Fruit fly (Drosophila melanogaster) whole organism, embryonic: ENCODE results near the gene CG46440.

Source experiments
- Adf1 ChIP-seq: fragments of 200-800 bp; sonication (Bioruptor generic); IDR thresholded peaks from 2 replicates; pipeline ENCODE4 v1.3.6; 2022; ENCODE audit warnings: missing biosample characterization, missing genetic modification characterization
- CG10267 ChIP-seq: fragments of 200-800 bp; sonication (Bioruptor generic); optimal IDR thresholded peaks from 2 replicates; lab custom pipeline; 2018; ENCODE audit warnings: missing biosample characterization, mild to moderate bottlenecking, missing genetic modification characterization, moderate library complexity
- CG10462 ChIP-seq: fragments of 200-800 bp; sonication (Bioruptor generic); optimal IDR thresholded peaks from 2 replicates; lab custom pipeline; 2016; ENCODE audit warnings: missing biosample characterization, missing genetic modification characterization
- CG11398 ChIP-seq: fragments of 200-800 bp; sonication (Bioruptor generic); optimal IDR thresholded peaks from 2 replicates; lab custom pipeline; 2016; ENCODE audit warnings: missing biosample characterization, missing genetic modification characterization
- CG12391 ChIP-seq: fragments of 200-800 bp; sonication (Bioruptor generic); optimal IDR thresholded peaks from 3 replicates; lab custom pipeline; 2018; ENCODE audit warnings: missing biosample characterization, mild to moderate bottlenecking, missing genetic modification characterization, moderate library complexity
- CG15269 ChIP-seq: fragments of 200-800 bp; sonication (Bioruptor generic); optimal IDR thresholded peaks from 2 replicates; lab custom pipeline; 2018; ENCODE audit warnings: missing biosample characterization, mild to moderate bottlenecking, missing genetic modification characterization, moderate library complexity
- CG15601 ChIP-seq: fragments of 200-800 bp; sonication (Bioruptor generic); optimal IDR thresholded peaks from 3 replicates; lab custom pipeline; 2019; ENCODE audit warnings: missing biosample characterization, mild to moderate bottlenecking, missing genetic modification characterization, moderate library complexity
- CG1603 ChIP-seq: fragments of 200-800 bp; sonication (Bioruptor generic); optimal IDR thresholded peaks from 2 replicates; lab custom pipeline; 2019; ENCODE audit warnings: missing biosample characterization, mild to moderate bottlenecking, missing genetic modification characterization, moderate library complexity
- CG2712 ChIP-seq: fragments of 200-800 bp; optimal IDR thresholded peaks from 3 replicates; lab custom pipeline; 2019; ENCODE audit warnings: missing biosample characterization, mild to moderate bottlenecking, missing genetic modification characterization, moderate library complexity
- CG30020 ChIP-seq: fragments of 200-800 bp; optimal IDR thresholded peaks from 2 replicates; lab custom pipeline; 2019; ENCODE audit warnings: missing biosample characterization, mild to moderate bottlenecking, missing genetic modification characterization, moderate library complexity
- CG31441 ChIP-seq: fragments of 200-800 bp; sonication (Bioruptor generic); IDR thresholded peaks from 2 replicates; pipeline ENCODE4 v1.3.6; 2022; ENCODE audit warnings: missing biosample characterization, missing genetic modification characterization
- CG3838 ChIP-seq: fragments of 200-800 bp; sonication (Bioruptor generic); optimal IDR thresholded peaks from 3 replicates; lab custom pipeline; 2016; ENCODE audit warnings: missing biosample characterization, missing genetic modification characterization
- CG4730 ChIP-seq: fragments of 200-800 bp; sonication (Bioruptor generic); IDR thresholded peaks from 2 replicates; pipeline ENCODE4 v1.3.6; 2022; ENCODE audit warnings: missing biosample characterization, missing genetic modification characterization
- CG6683 ChIP-seq: fragments of 200-800 bp; sonication (Bioruptor generic); optimal IDR thresholded peaks from 2 replicates; lab custom pipeline; 2017; ENCODE audit warnings: missing biosample characterization, mild to moderate bottlenecking, missing genetic modification characterization, missing genetic modification reagents
- CG6791 ChIP-seq: fragments of 200-800 bp; sonication (Bioruptor generic); IDR thresholded peaks from 3 replicates; pipeline ENCODE4 v1.3.6; 2022; ENCODE audit warnings: missing biosample characterization, missing genetic modification characterization; ENCODE audit not compliant: partially characterized antibody
- CG6813 ChIP-seq: fragments of 200-800 bp; sonication (Bioruptor generic); optimal IDR thresholded peaks from 2 replicates; lab custom pipeline; 2017; ENCODE audit warnings: missing biosample characterization, missing genetic modification characterization, mild to moderate bottlenecking, moderate library complexity, missing genetic modification reagents
- CG9817 ChIP-seq: fragments of 200-800 bp; sonication (Bioruptor generic); optimal IDR thresholded peaks from 2 replicates; lab custom pipeline; 2018; ENCODE audit warnings: missing biosample characterization, mild to moderate bottlenecking, missing genetic modification characterization, moderate library complexity
- CG9876 ChIP-seq: fragments of 200-800 bp; sonication (Bioruptor generic); optimal IDR thresholded peaks from 2 replicates; lab custom pipeline; 2016; ENCODE audit warnings: missing biosample characterization, missing genetic modification characterization
- Dll ChIP-seq: fragments of 200-800 bp; sonication (Bioruptor generic); IDR thresholded peaks from 4 replicates; pipeline ENCODE4 v1.3.6; 2022; ENCODE audit warnings: missing biosample characterization, missing genetic modification characterization; ENCODE audit not compliant: partially characterized antibody
- Doc3 ChIP-seq: fragments of 200-800 bp; sonication (Bioruptor generic); IDR thresholded peaks from 3 replicates; pipeline ENCODE4 v1.3.6; 2022; ENCODE audit warnings: missing biosample characterization, missing genetic modification characterization; ENCODE audit not compliant: partially characterized antibody
- Ets97D ChIP-seq: fragments of 200-800 bp; sonication (Bioruptor generic); optimal IDR thresholded peaks from 3 replicates; lab custom pipeline; 2016; ENCODE audit warnings: missing biosample characterization, missing genetic modification characterization
- Fer3 ChIP-seq: fragments of 200-800 bp; sonication (Bioruptor generic); optimal IDR thresholded peaks from 2 replicates; lab custom pipeline; 2018; ENCODE audit warnings: missing biosample characterization, mild to moderate bottlenecking, missing genetic modification characterization, moderate library complexity
- H15 ChIP-seq: fragments of 200-800 bp; sonication (Bioruptor generic); IDR thresholded peaks from 3 replicates; pipeline ENCODE4 v1.3.6; 2022; ENCODE audit warnings: missing biosample characterization, missing genetic modification characterization
- Hmr ChIP-seq: fragments of 200-800 bp; sonication (Bioruptor generic); optimal IDR thresholded peaks from 3 replicates; lab custom pipeline; 2017; ENCODE audit warnings: mild to moderate bottlenecking, missing biosample characterization, missing genetic modification reagents, missing genetic modification characterization
- Hmx ChIP-seq: fragments of 200-800 bp; sonication (Bioruptor generic); optimal IDR thresholded peaks from 2 replicates; lab custom pipeline; 2016; ENCODE audit warnings: missing biosample characterization, missing genetic modification characterization
- Lim3 ChIP-seq: fragments of 200-800 bp; sonication (Bioruptor generic); IDR thresholded peaks from 2 replicates; pipeline ENCODE4 v1.3.6; 2022; ENCODE audit warnings: missing biosample characterization, missing genetic modification characterization
- Mes4 ChIP-seq: fragments of 200-800 bp; sonication (Bioruptor generic); optimal IDR thresholded peaks from 2 replicates; lab custom pipeline; 2016; ENCODE audit warnings: missing biosample characterization, missing genetic modification characterization
- NK7.1 ChIP-seq: fragments of 200-800 bp; sonication (Bioruptor generic); optimal IDR thresholded peaks from 3 replicates; lab custom pipeline; 2016; ENCODE audit warnings: missing biosample characterization, missing genetic modification characterization
- Oaz ChIP-seq: fragments of 200-800 bp; sonication (Bioruptor generic); IDR thresholded peaks from 2 replicates; pipeline ENCODE4 v1.3.6; 2022; ENCODE audit warnings: missing biosample characterization, missing genetic modification characterization
- Optix ChIP-seq: fragments of 200-800 bp; sonication (Bioruptor generic); IDR thresholded peaks from 3 replicates; pipeline ENCODE4 v1.3.6; 2022; ENCODE audit warnings: missing biosample characterization, missing genetic modification characterization
- PHDP ChIP-seq: fragments of 200-800 bp; sonication (Bioruptor generic); optimal IDR thresholded peaks from 3 replicates; lab custom pipeline; 2018; ENCODE audit warnings: missing biosample characterization, mild to moderate bottlenecking, missing genetic modification characterization, moderate library complexity
- Six4 ChIP-seq: fragments of 200-800 bp; sonication (Bioruptor generic); optimal IDR thresholded peaks from 2 replicates; lab custom pipeline; 2016; ENCODE audit warnings: missing biosample characterization, missing genetic modification characterization
- Tbp ChIP-seq: fragments of >200 bp; optimal IDR thresholded peaks from 2 replicates; lab custom pipeline; 2018; ENCODE audit warnings: missing biosample characterization, missing genetic modification characterization
- ab ChIP-seq: fragments of 200-800 bp; sonication (Bioruptor generic); optimal IDR thresholded peaks from 2 replicates; lab custom pipeline; 2016; ENCODE audit warnings: missing biosample characterization, missing genetic modification characterization
- ac ChIP-seq: fragments of 200-800 bp; sonication (Bioruptor generic); optimal IDR thresholded peaks from 3 replicates; lab custom pipeline; 2017; ENCODE audit warnings: missing biosample characterization, mild to moderate bottlenecking, missing genetic modification characterization
- amos ChIP-seq: fragments of 200-800 bp; sonication (Bioruptor generic); IDR thresholded peaks from 2 replicates; pipeline ENCODE4 v1.3.6; 2022; ENCODE audit warnings: missing biosample characterization, missing genetic modification characterization; ENCODE audit not compliant: partially characterized antibody
- bbx ChIP-seq: fragments of 200-800 bp; sonication (Bioruptor generic); IDR thresholded peaks from 2 replicates; pipeline ENCODE4 v1.3.6; 2022; ENCODE audit warnings: missing biosample characterization, missing genetic modification characterization; ENCODE audit not compliant: partially characterized antibody
- bowl ChIP-seq: fragments of 200-800 bp; sonication (Bioruptor generic); IDR thresholded peaks from 2 replicates; pipeline ENCODE4 v1.3.6; 2022; ENCODE audit warnings: missing biosample characterization, missing genetic modification characterization
- br ChIP-seq: fragments of >200 bp; optimal IDR thresholded peaks from 2 replicates; lab custom pipeline; 2017
- eve ChIP-seq, 2 experiments: fragments of >200 bp; optimal IDR thresholded peaks; 2 replicates each; lab custom pipeline; 2017; ENCODE audit warnings: missing biosample characterization in 2 of 2, missing genetic modification characterization in 2 of 2
- fd102C ChIP-seq: fragments of 200-800 bp; sonication (Bioruptor generic); optimal IDR thresholded peaks from 2 replicates; lab custom pipeline; 2018; ENCODE audit warnings: missing biosample characterization, mild to moderate bottlenecking, missing genetic modification characterization, moderate library complexity
- grn ChIP-seq: fragments of 200-800 bp; sonication (Bioruptor generic); optimal IDR thresholded peaks from 3 replicates; lab custom pipeline; 2017; ENCODE audit warnings: missing biosample characterization, missing genetic modification characterization
- lmd ChIP-seq: fragments of 200-800 bp; sonication (Bioruptor generic); IDR thresholded peaks from 2 replicates; pipeline ENCODE4 v1.3.6; 2022; ENCODE audit warnings: missing biosample characterization, missing genetic modification characterization
- mld ChIP-seq: fragments of 200-800 bp; sonication (Bioruptor generic); IDR thresholded peaks from 3 replicates; pipeline ENCODE4 v1.3.6; 2022; ENCODE audit warnings: missing biosample characterization, missing genetic modification characterization; ENCODE audit not compliant: partially characterized antibody
- sisA ChIP-seq: fragments of 200-800 bp; sonication (Bioruptor generic); IDR thresholded peaks from 2 replicates; pipeline ENCODE4 v1.3.6; 2022; ENCODE audit warnings: missing biosample characterization, missing genetic modification characterization
- sr ChIP-seq: fragments of 200-800 bp; sonication (Bioruptor generic); IDR thresholded peaks from 3 replicates; pipeline ENCODE4 v1.3.6; 2022; ENCODE audit warnings: missing biosample characterization, missing genetic modification characterization
- ttk ChIP-seq: fragments of 200-800 bp; sonication (Bioruptor generic); IDR thresholded peaks from 2 replicates; pipeline ENCODE4 v2.1.2; 2022; ENCODE audit warnings: missing biosample characterization, missing genetic modification characterization
- twi ChIP-seq: fragments of 200-800 bp; optimal IDR thresholded peaks from 2 replicates; lab custom pipeline; 2019; ENCODE audit warnings: missing biosample characterization, mild to moderate bottlenecking, missing genetic modification characterization, moderate library complexity
- vvl ChIP-seq: fragments of 200-800 bp; sonication (Bioruptor generic); IDR thresholded peaks from 2 replicates; pipeline ENCODE4 v1.3.6; 2022; ENCODE audit warnings: missing biosample characterization, missing genetic modification characterization

The CG46440 gene

DNA sequence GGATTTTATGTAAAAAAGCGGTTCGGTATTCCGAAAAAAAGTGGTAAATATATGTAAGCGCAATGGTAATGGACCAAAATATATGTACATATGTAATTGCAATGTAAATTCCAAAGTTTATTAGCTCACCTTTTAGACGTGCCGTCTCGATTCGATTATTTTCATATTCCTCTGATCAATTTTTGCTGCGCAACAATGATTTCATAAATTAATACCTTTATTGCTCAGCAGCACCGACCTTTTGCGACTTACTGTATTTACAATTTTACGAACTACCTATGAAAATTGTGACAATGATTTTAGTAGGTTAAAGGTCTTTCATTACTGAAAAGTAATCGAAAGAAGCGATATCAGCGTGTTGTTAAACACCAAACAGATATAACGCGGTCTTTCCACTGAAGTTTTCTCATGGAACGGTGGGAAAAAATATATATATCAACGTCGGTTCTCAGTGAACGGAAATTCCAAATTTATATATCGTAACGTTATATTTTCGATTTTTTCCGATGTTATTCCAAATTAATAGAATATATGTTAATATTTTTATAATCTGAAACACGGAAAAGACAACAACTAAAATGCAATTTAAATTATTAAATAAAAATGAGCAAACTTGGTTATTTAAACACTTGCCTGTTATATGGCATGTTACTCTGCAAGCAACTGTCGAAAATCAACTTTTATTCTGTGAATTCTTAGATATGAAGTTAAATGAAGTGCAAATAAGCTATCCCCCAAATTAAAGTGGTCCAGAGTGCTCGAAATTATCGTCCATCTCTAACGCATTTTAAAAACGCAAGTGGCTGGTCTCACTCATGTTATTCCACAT lies 32.4 kb upstream of the CG46440 start, which contains the start of the genes MSBP and CG15916 (continued):
- TF ChIP-seq vvl (GFP tag; lab: Robert Waterston, UW) (0 out of 2 replicates have a peak, but pooled peaks have one; percentile 18), Six4 (GFP tag; lab: Kevin White, UChicago) (peak; percentile 26), CG12391 (tag; lab: Kevin White, UChicago) (peak; percentile 59), sisA (no peak), Tbp (GFP tag; lab: Kevin White, UChicago) (no peak), CG6791 (no peak), Oaz (GFP tag; lab: Robert Waterston, UW) (no peak), Fer3 (tag; lab: Kevin White, UChicago) (no peak), Dll (GFP tag; lab: Robert Waterston, UW) (no peak), ac (GFP tag; lab: Kevin White, UChicago) (no peak), Doc3 (GFP tag; lab: Robert Waterston, UW) (no peak), Lim3 (GFP tag; lab: Robert Waterston, UW) (no peak), CG3838 (GFP tag; lab: Kevin White, UChicago) (no peak), bowl (no peak), CG6813 (no peak), eve (GFP tag; optimal IDR thresholded peaks at IDR 0.05; lab: Kevin White, UChicago) (no peak), NK7.1 (GFP tag; lab: Kevin White, UChicago) (no peak), CG4730 (GFP tag; lab: Robert Waterston, UW) (no peak), ab (GFP tag; lab: Kevin White, UChicago) (no peak), grn (GFP tag; lab: Kevin White, UChicago) (no peak), fd102C (GFP tag; lab: Kevin White, UChicago) (no peak), ttk (no peak), sr (GFP tag; lab: Robert Waterston, UW) (no peak), bbx (GFP tag; lab: Robert Waterston, UW) (no peak), Hmx (GFP tag; lab: Kevin White, UChicago) (no peak), CG9817 (tag; lab: Kevin White, UChicago) (no peak), br (lab: Kevin White, UChicago) (no peak), CG31441 (GFP tag; lab: Robert Waterston, UW) (peak; percentile 59; the same call in 1 of the 2 replicates), CG10462 (no peak), H15 (GFP tag; lab: Robert Waterston, UW) (no peak), CG11398 (GFP tag; lab: Kevin White, UChicago) (no peak), CG15269 (peak; percentile 15), Optix (GFP tag; lab: Robert Waterston, UW) (no peak), CG2712 (tag; lab: Kevin White, UChicago) (peak; percentile 41), Ets97D (GFP tag; lab: Kevin White, UChicago) (no peak), amos (GFP tag; lab: Robert Waterston, UW) (0 out of 2 replicates have a peak, but pooled peaks have one; percentile 24), Hmr (GFP tag; lab: Kevin White, UChicago) (peak; percentile 32), mld (GFP tag; lab: Robert Waterston, UW) (no peak), CG30020 (tag; lab: Kevin White, UChicago) (peak; percentile 98), CG15601 (tag; lab: Kevin White, UChicago) (peak; percentile 12), Adf1 (GFP tag; lab: Robert Waterston, UW) (no peak), CG9876 (GFP tag; lab: Kevin White, UChicago) (no peak), CG1603 (tag; lab: Kevin White, UChicago) (peak; percentile 12), PHDP (tag; lab: Kevin White, UChicago) (no peak), CG10267 (tag; lab: Kevin White, UChicago) (peak; percentile 70), Mes4 (no peak), twi (tag; lab: Kevin White, UChicago) (peak; percentile 14), lmd (no peak; the same call in 1 of the 2 replicates), CG6683 (GFP tag; lab: Kevin White, UChicago) (no peak)
